Fruit fly (Drosophila melanogaster): Measurements from ENCODE around the gene mbf1.
A peak's percentile ranks its signal among the peaks of the same experiment; 100 is the strongest.

The mbf1 gene

DNA sequence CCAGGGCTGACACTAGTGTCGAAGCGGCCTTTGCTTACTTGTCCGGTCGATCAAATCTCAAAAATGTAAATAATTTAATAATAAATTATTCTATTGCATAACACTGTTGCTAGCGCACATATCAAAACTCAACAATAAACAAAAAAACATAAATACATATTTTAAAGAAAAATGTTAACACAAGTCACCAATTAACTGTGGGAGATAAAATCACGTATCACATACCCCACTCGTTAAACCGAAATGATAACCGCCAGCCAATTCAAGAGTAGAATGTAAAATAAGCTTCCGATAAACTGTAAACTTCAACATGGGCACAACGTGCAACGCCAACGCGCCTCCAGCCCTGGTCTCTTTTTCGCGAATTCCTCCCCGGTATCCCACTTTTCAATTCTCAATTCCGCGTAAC, 28.5 kb downstream of the mbf1 start, which contains the start of gene Arts (continued):
- peak; percentile 56 for TF ChIP-seq CG10543 (GFP tag; optimal IDR thresholded peaks at IDR 0.05)
- peak; percentile 32 for TF ChIP-seq pzg (GFP tag; optimal IDR thresholded peaks at IDR 0.05)
- no peak for TF ChIP-seq CG8478 (optimal IDR thresholded peaks at IDR 0.05)
- peak; percentile 54 for TF ChIP-seq CG13424 (tag; optimal IDR thresholded peaks at IDR 0.05)
- TF ChIP-seq gsb-n (tag; optimal IDR thresholded peaks at IDR 0.05): peak; percentile 2
- peak; percentile 20 for TF ChIP-seq B-H2 (GFP tag; optimal IDR thresholded peaks at IDR 0.05)
- peak; percentile 49 for TF ChIP-seq CG15514 (GFP tag; optimal IDR thresholded peaks at IDR 0.05)
- TF ChIP-seq yki (optimal IDR thresholded peaks at IDR 0.05): no peak
- TF ChIP-seq CG9817 (tag; optimal IDR thresholded peaks at IDR 0.05): peak; percentile 39
- TF ChIP-seq Hsf (GFP tag; optimal IDR thresholded peaks at IDR 0.05): peak; percentile 20
- peak; percentile 91 for TF ChIP-seq Vsx1 (GFP tag; optimal IDR thresholded peaks at IDR 0.05)
- TF ChIP-seq CG11560 (tag; IDR thresholded peaks at IDR 0.05): no peak
- peak in 1 of 2 experiments; percentile 60 for TF ChIP-seq Pdp1 (GFP tag; optimal IDR thresholded peaks at IDR 0.05)
- peak; percentile 57 for TF ChIP-seq CG12155 (GFP tag; optimal IDR thresholded peaks at IDR 0.05)
- TF ChIP-seq dmrt11E (tag; optimal IDR thresholded peaks at IDR 0.05): peak; percentile 49
- peak; percentile 34 for TF ChIP-seq Sox100B (GFP tag; optimal IDR thresholded peaks at IDR 0.05)
- TF ChIP-seq CG15269 (tag; optimal IDR thresholded peaks at IDR 0.05): peak; percentile 31
- TF ChIP-seq CG3407 (GFP tag; optimal IDR thresholded peaks at IDR 0.05): no peak
- TF ChIP-seq unpg (GFP tag; optimal IDR thresholded peaks at IDR 0.05): peak; percentile 12
- TF ChIP-seq CG43689 (GFP tag; IDR thresholded peaks at IDR 0.05): no peak
- peak; percentile 73 for TF ChIP-seq CG12659 (GFP tag; optimal IDR thresholded peaks at IDR 0.05)
- peak; percentile 45 for TF ChIP-seq gem (tag; optimal IDR thresholded peaks at IDR 0.05)
- peak; percentile 9 for TF ChIP-seq bcd (GFP tag; optimal IDR thresholded peaks at IDR 0.05)
- peak; percentile 18 for TF ChIP-seq CG1603 (tag; optimal IDR thresholded peaks at IDR 0.05)
- TF ChIP-seq CG7928 (GFP tag; optimal IDR thresholded peaks at IDR 0.05): peak; percentile 89
- TF ChIP-seq sens (GFP tag): peak; percentile 66
- peak; percentile 6 for TF ChIP-seq twi (tag; optimal IDR thresholded peaks at IDR 0.05)
- TF ChIP-seq CG9727 (GFP tag; optimal IDR thresholded peaks at IDR 0.05): peak; percentile 49
- no peak for TF ChIP-seq fu2 (GFP tag; optimal IDR thresholded peaks at IDR 0.05)
- TF ChIP-seq CG18599 (GFP tag; optimal IDR thresholded peaks at IDR 0.05): peak; percentile 44
- TF ChIP-seq YL-1 (GFP tag; optimal IDR thresholded peaks at IDR 0.05): peak; percentile 17
- TF ChIP-seq dpn (GFP tag; optimal IDR thresholded peaks at IDR 0.05): peak in 1 of 2 experiments; percentile 7
- peak; percentile 9 for TF ChIP-seq CG1233 (GFP tag; optimal IDR thresholded peaks at IDR 0.05)
- peak; percentile 26 for TF ChIP-seq Fer3 (tag; optimal IDR thresholded peaks at IDR 0.05)
- no peak for TF ChIP-seq CG34422 (GFP tag; IDR thresholded peaks at IDR 0.05)
- peak; percentile 20 for TF ChIP-seq CG8924 (tag; optimal IDR thresholded peaks at IDR 0.05)
- TF ChIP-seq CG9797 (GFP tag; optimal IDR thresholded peaks at IDR 0.05): no peak
- TF ChIP-seq dm (GFP tag; optimal IDR thresholded peaks at IDR 0.05): peak; percentile 71
- no peak for TF ChIP-seq onecut (GFP tag; IDR thresholded peaks at IDR 0.05)
- peak; percentile 40 for TF ChIP-seq sqz (GFP tag; optimal IDR thresholded peaks at IDR 0.05)
- TF ChIP-seq CG9437 (GFP tag; optimal IDR thresholded peaks at IDR 0.05): peak; percentile 20
- TF ChIP-seq exex (tag; optimal IDR thresholded peaks at IDR 0.05): peak; percentile 32
- peak; percentile 32 for TF ChIP-seq CG30020 (tag; optimal IDR thresholded peaks at IDR 0.05)
- TF ChIP-seq CG10209 (GFP tag; optimal IDR thresholded peaks at IDR 0.05): peak; percentile 11
- TF ChIP-seq D19B (GFP tag; optimal IDR thresholded peaks at IDR 0.05): peak; percentile 44
- TF ChIP-seq CG15696 (tag; optimal IDR thresholded peaks at IDR 0.05): peak; percentile 32
- TF ChIP-seq Spps (tag; optimal IDR thresholded peaks at IDR 0.05): no peak
- peak; percentile 31 for TF ChIP-seq BEAF-32 (GFP tag; optimal IDR thresholded peaks at IDR 0.05)
- TF ChIP-seq CG10979 (tag; optimal IDR thresholded peaks at IDR 0.05): peak; percentile 39
- no peak for TF ChIP-seq Aef1 (GFP tag; IDR thresholded peaks at IDR 0.05)

Data from whole organism, embryonic.